Fruit fly (Drosophila melanogaster): ENCODE results near the gene Ir67c.

Gene Ir67c

dm6 chr3L:10384727-10385459 lies 49.0 kb downstream of the Ir67c start (continued):
- TF ChIP-seq CG8119 (GFP tag; IDR thresholded peaks at IDR 0.05), result peak; percentile 45; the same call in 1 of the 3 replicates
- no peak for TF ChIP-seq topi (GFP tag; optimal IDR thresholded peaks at IDR 0.05)
- TF ChIP-seq CG1621 (tag; optimal IDR thresholded peaks at IDR 0.05), result no peak

dm6 chr3L:10382882-10383281 lies 51.0 kb downstream of the Ir67c start:
- TF ChIP-seq Eip78C (GFP tag), result peak; percentile 22
- TF ChIP-seq Ets96B (tag; optimal IDR thresholded peaks at IDR 0.05), result no peak
- peak; percentile 12 for TF ChIP-seq svp (GFP tag)

Data from whole organism, prepupa.